Worm (Caenorhabditis elegans): ENCODE measurements around the gene K08D9.2.

DNA sequence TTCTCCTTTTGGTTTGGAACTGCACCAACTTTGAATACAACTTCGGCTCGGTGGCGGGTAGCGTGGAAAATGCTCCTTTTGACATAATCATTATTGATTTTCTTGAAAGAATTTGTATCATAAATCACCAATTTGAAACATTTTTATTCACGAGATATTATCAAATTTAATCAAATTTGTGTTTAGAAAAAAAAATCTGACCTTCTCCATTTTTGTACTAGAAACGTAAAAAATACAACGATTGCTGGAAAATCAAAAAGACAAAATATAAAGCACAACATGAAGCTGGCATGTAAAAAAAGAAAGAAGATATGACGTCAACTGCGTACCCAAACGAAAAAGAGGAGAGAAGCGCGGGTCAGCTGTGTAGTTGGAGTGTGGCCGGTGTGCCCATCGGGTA is 27.1 kb upstream of the K08D9.2 start, which contains the start of gene K08D9.4:
- no peak for TF ChIP-seq madf-2 (tag; optimal IDR thresholded peaks at IDR 0.05)
- TF ChIP-seq ceh-6 (GFP tag; optimal IDR thresholded peaks at IDR 0.05): no peak
- TF ChIP-seq pha-4 (tag; optimal IDR thresholded peaks at IDR 0.05): no peak
- TF ChIP-seq sdc-2 (tag; optimal IDR thresholded peaks at IDR 0.05): no peak
- no peak for TF ChIP-seq ama-1 (optimal IDR thresholded peaks at IDR 0.05)
- TF ChIP-seq pag-3 (tag; optimal IDR thresholded peaks at IDR 0.05; ENCODE audit: borderline replicate concordance): no peak
- no peak for TF ChIP-seq nhr-232 (tag; optimal IDR thresholded peaks at IDR 0.05)
- no peak for TF ChIP-seq fkh-10 (GFP tag; optimal IDR thresholded peaks at IDR 0.05)
